Worm (Caenorhabditis elegans) whole organism, L2 larva: ENCODE data around the gene Y69E1A.4.

Source experiments
- C34F6.9 ChIP-seq: fragments of 150-350 bp; optimal IDR thresholded peaks from 2 replicates; lab custom pipeline; 2014; ENCODE audit warnings: missing biosample characterization, missing genetic modification characterization
- F13H6.1 ChIP-seq: sonication (generic microtip); optimal IDR thresholded peaks from 2 replicates; lab custom pipeline; 2016; ENCODE audit warnings: missing genetic modification characterization, missing compliant biosample characterization
- R02D3.7 ChIP-seq: fragments of 150-350 bp; optimal IDR thresholded peaks from 2 replicates; lab custom pipeline; 2014; ENCODE audit warnings: missing biosample characterization, missing genetic modification characterization
- Y55F3AM.14 ChIP-seq: fragments of 200-800 bp; sonication (Bioruptor generic); optimal IDR thresholded peaks from 2 replicates; lab custom pipeline; 2018; ENCODE audit warnings: mild to moderate bottlenecking, missing genetic modification characterization, missing compliant biosample characterization
- ZK546.5 ChIP-seq: sonication (generic microtip); optimal IDR thresholded peaks from 2 replicates; lab custom pipeline; 2017; ENCODE audit warnings: missing biosample characterization, missing genetic modification characterization
- alr-1 ChIP-seq: fragments of 150-350 bp; optimal IDR thresholded peaks from 2 replicates; lab custom pipeline; 2014; ENCODE audit warnings: missing biosample characterization, missing genetic modification characterization
- ama-1 ChIP-seq: fragments of 150-350 bp; optimal IDR thresholded peaks from 2 replicates; lab custom pipeline; 2018; ENCODE audit warnings: inconsistent platforms
- blmp-1 ChIP-seq: sonication (generic microtip); optimal IDR thresholded peaks from 2 replicates; lab custom pipeline; 2017; ENCODE audit warnings: missing genetic modification characterization, mild to moderate bottlenecking, missing compliant biosample characterization, antibody characterized with exemption, moderate library complexity; ENCODE audit not compliant: insufficient read depth
- ceh-82 ChIP-seq: fragments of 150-350 bp; optimal IDR thresholded peaks from 2 replicates; lab custom pipeline; 2014; ENCODE audit warnings: missing biosample characterization, missing genetic modification characterization
- crh-2 ChIP-seq: sonication (generic microtip); optimal IDR thresholded peaks from 2 replicates; lab custom pipeline; 2017; ENCODE audit warnings: missing biosample characterization, missing genetic modification characterization
- elt-1 ChIP-seq: fragments of 150-350 bp; optimal IDR thresholded peaks from 2 replicates; lab custom pipeline; 2014; ENCODE audit warnings: missing biosample characterization, missing genetic modification characterization
- fos-1 ChIP-seq: fragments of 150-350 bp; optimal IDR thresholded peaks from 2 replicates; lab custom pipeline; 2014; ENCODE audit warnings: missing biosample characterization, missing genetic modification characterization
- gmeb-1 ChIP-seq: fragments of 150-350 bp; optimal IDR thresholded peaks from 2 replicates; lab custom pipeline; 2014; ENCODE audit warnings: missing biosample characterization, missing genetic modification characterization
- lin-11 ChIP-seq: fragments of 150-350 bp; sonication (generic microtip); optimal IDR thresholded peaks from 2 replicates; lab custom pipeline; 2014; ENCODE audit warnings: missing biosample characterization, missing genetic modification characterization, inconsistent platforms, mixed read lengths
- lin-39 ChIP-seq: fragments of 150-350 bp; optimal IDR thresholded peaks from 2 replicates; lab custom pipeline; 2014; ENCODE audit warnings: missing biosample characterization, missing genetic modification reagents, missing genetic modification characterization
- mab-5 ChIP-seq: fragments of 150-350 bp; optimal IDR thresholded peaks from 2 replicates; lab custom pipeline; 2014; ENCODE audit warnings: missing biosample characterization, missing genetic modification characterization
- mbf-1 ChIP-seq: sonication (generic microtip); optimal IDR thresholded peaks from 2 replicates; lab custom pipeline; 2017; ENCODE audit warnings: missing biosample characterization, missing genetic modification characterization
- mdl-1 ChIP-seq, 2 experiments: fragments of 150-350 bp in 1 of 2; sonication (generic microtip) in 1 of 2; optimal IDR thresholded peaks; 2 replicates each; lab custom pipeline; 2017; ENCODE audit warnings: missing biosample characterization in 2 of 2, missing genetic modification characterization in 2 of 2
- nhr-10 ChIP-seq: sonication (generic microtip); optimal IDR thresholded peaks from 2 replicates; lab custom pipeline; 2017; ENCODE audit warnings: missing biosample characterization, missing genetic modification characterization
- nhr-11 ChIP-seq: fragments of 150-350 bp; optimal IDR thresholded peaks from 2 replicates; lab custom pipeline; 2014; ENCODE audit warnings: missing biosample characterization, missing genetic modification characterization
- nhr-129 ChIP-seq: fragments of 150-350 bp; optimal IDR thresholded peaks from 2 replicates; lab custom pipeline; 2014; ENCODE audit warnings: missing biosample characterization, missing genetic modification characterization
- nhr-23 ChIP-seq: fragments of 150-350 bp; optimal IDR thresholded peaks from 2 replicates; lab custom pipeline; 2014; ENCODE audit warnings: missing biosample characterization, missing genetic modification reagents, missing genetic modification characterization
- nhr-237 ChIP-seq: fragments of 150-350 bp; optimal IDR thresholded peaks from 2 replicates; lab custom pipeline; 2014; ENCODE audit warnings: missing biosample characterization, missing genetic modification characterization
- peb-1 ChIP-seq: fragments of 150-350 bp; optimal IDR thresholded peaks from 2 replicates; lab custom pipeline; 2014; ENCODE audit warnings: missing biosample characterization, missing genetic modification characterization
- sem-4 ChIP-seq: fragments of 150-350 bp; optimal IDR thresholded peaks from 2 replicates; lab custom pipeline; 2014; ENCODE audit warnings: missing biosample characterization, missing genetic modification reagents, missing genetic modification characterization
- skn-1 ChIP-seq: sonication (generic microtip); optimal IDR thresholded peaks from 2 replicates; lab custom pipeline; 2017; ENCODE audit warnings: missing biosample characterization, missing genetic modification characterization
- sma-9 ChIP-seq, 2 experiments: fragments of 150-350 bp in 1 of 2; sonication (generic microtip) in 1 of 2; optimal IDR thresholded peaks; 2 replicates each; lab custom pipeline; 2014 to 2016; ENCODE audit warnings: missing genetic modification characterization in 2 of 2, mild to moderate bottlenecking in 1 of 2, missing biosample characterization in 1 of 2, missing compliant biosample characterization in 1 of 2, missing genetic modification reagents in 1 of 2, moderate library complexity in 1 of 2
- snpc-4 ChIP-seq: fragments of 150-350 bp; optimal IDR thresholded peaks from 2 replicates; lab custom pipeline; 2014; ENCODE audit warnings: missing biosample characterization, missing genetic modification characterization
- unc-62 ChIP-seq: fragments of 150-350 bp; optimal IDR thresholded peaks from 2 replicates; lab custom pipeline; 2014; ENCODE audit warnings: missing biosample characterization, missing genetic modification reagents, missing genetic modification characterization
- zag-1 ChIP-seq: fragments of 150-350 bp; optimal IDR thresholded peaks from 2 replicates; lab custom pipeline; 2014; ENCODE audit warnings: missing biosample characterization, missing genetic modification characterization
- ztf-11 ChIP-seq: sonication (generic microtip); optimal IDR thresholded peaks from 2 replicates; lab custom pipeline; 2017; ENCODE audit warnings: missing biosample characterization, missing genetic modification characterization

The Y69E1A.4 gene

DNA sequence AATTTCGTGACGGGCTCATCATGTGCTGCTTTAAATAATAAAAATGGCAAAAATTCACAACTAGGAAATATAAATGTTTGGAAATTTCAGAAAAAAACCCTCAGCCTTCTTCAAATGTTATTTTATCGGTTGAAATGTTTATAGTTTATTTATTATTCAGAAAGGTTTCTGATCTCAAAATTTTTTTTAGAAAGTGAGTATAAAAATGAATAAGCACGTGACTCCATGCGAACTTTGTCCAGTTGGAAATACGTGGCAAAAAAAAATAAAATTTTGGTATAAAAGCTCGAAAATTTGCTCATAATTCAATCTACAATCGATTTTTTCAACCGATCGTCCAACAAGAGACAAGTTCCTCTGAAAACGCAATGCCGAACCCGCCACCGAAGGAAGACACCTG lies 5.5 kb upstream of the Y69E1A.4 start, which contains the start of gene nsph-3.1:
TSS of gene nsph-3.1 (plus strand) at position 301 of the 400 bp plus-strand sequence.
- TF ChIP-seq nhr-237 (tag; lab: Kevin White, UChicago) (no peak), gmeb-1 (tag; lab: Kevin White, UChicago) (no peak), ceh-82 (no peak), R02D3.7 (tag; lab: Kevin White, UChicago) (no peak), crh-2 (tag; lab: Kevin White, UChicago) (no peak), ztf-11 (tag; lab: Kevin White, UChicago) (no peak)
- TF ChIP-seq, all 48 proteins: peak for 0

DNA sequence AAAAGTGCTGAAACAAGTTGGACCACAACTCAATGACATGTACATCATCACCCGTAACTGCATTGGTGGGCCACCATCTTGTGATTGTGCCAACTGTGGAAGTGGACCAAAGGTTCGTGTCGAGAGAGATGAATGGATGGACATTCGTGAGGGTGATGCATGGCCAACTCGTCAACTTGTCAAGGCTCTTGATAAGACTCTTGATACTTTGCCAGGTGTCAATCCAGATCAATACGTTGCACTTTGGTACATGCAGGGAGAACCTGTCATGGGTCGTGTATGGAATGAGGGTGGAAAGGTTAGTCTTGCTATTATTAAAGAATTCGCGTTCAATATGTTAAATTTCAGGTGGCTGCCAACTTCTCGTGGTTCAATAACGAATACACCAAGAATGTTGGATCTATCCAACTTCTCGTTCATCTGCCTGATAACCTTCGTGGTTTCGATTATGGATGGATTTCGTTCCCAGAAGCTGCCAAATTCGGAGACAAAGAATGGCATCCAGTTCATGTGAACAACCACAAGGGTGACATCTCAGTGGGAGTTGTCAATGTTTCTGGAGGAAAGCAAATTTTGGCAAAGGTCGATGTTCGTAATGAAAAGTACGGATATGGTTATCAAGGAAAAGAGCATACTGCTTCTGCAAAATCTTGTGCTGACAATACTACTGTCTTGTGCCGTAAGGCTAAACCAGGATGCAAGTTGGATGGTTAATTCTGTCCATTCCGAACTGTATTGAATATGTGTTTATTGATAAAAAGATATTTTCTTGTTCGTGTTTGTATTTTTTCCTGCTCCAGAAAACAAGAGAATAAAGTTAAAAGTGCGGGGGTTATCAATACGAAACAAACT lies 4.5 kb upstream of the Y69E1A.4 start:
- TF ChIP-seq blmp-1 (tag; lab: Kevin White, UChicago) (no peak), alr-1 (tag; lab: Kevin White, UChicago) (no peak), nhr-11 (tag; lab: Kevin White, UChicago) (no peak), nhr-23 (tag; lab: Kevin White, UChicago) (peak; percentile 72)

DNA sequence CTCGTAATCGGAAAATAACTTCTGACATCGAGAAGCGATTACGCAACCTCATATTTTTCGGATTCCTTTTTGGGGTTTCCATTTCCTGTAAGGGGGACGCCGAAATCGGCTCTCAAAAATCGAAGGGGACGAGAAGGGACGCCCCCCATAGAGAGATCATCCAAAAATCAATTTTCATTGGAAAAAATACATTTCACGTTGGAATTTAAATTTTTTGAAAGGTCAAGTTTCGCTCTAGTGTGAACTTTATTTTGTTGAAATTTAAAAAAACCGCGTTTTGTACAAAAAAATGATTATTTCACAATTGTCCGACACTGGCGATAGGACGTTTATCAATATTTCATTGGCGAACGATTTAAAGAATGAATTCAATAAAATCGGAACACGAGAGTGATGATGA lies 3.1 kb upstream of the Y69E1A.4 start, which contains the start of gene Y69E1A.3:
TSS of gene Y69E1A.3 (plus strand) at position 301 of the 400 bp plus-strand sequence.
- TF ChIP-seq snpc-4: no peak
- no peak for TF ChIP-seq C34F6.9 (tag; lab: Kevin White, UChicago)
- TF ChIP-seq lin-39 (tag; lab: Kevin White, UChicago): no peak
- no peak for TF ChIP-seq ama-1
- no peak for TF ChIP-seq nhr-23 (tag; lab: Kevin White, UChicago)
- TF ChIP-seq R02D3.7 (tag; lab: Kevin White, UChicago): no peak
- no peak for TF ChIP-seq sma-9 (GFP tag; optimal IDR thresholded peaks at IDR 0.05; lab: Kevin White, UChicago)
- TF ChIP-seq sma-9 (tag; optimal IDR thresholded peaks at IDR 0.05; lab: Kevin White, UChicago): no peak
- TF ChIP-seq nhr-10 (tag; lab: Kevin White, UChicago): no peak
- TF ChIP-seq unc-62 (GFP tag; lab: Kevin White, UChicago): no peak
- TF ChIP-seq gmeb-1 (tag; lab: Kevin White, UChicago): no peak
- TF ChIP-seq skn-1 (tag; lab: Kevin White, UChicago): no peak

DNA sequence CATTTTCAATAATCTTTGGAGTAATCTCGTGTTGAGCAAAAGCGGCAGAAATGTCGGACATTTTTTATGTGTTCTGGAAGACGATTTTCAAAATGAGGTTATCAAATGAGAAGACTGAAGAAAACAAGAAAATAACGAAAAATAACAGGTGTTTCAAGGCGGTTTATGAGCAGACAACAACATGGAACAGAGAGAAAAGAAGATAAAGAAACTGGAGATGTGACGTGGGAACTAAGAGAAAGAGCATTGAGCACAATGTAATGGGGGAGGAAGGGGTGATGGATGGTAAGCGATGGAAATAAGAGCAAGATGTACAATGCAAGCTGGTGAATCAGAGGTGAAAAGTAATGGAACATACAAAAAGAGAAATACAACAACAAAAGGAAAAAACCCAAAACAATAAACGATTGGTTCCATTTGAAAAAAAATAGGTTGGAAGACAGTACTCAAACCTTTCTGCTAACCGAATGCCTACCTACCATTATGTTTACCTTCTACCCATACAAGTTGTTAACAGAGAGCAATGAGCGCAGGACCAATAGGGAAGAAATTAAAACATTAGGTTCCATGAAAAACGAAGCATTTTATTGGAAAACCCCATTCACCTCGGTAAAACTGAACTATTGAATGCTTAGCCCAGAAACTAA lies 2.7 kb downstream of the Y69E1A.4 start, which contains the start of gene Y69E1A.5:
TSS of gene Y69E1A.5 (minus strand) at position 73 of the 647 bp plus-strand sequence.
- TF ChIP-seq sma-9 (GFP tag; optimal IDR thresholded peaks at IDR 0.05; lab: Kevin White, UChicago) (peak; percentile 45), sma-9 (tag; optimal IDR thresholded peaks at IDR 0.05; lab: Kevin White, UChicago) (no peak), F13H6.1 (tag; lab: Kevin White, UChicago) (peak; percentile 59), C34F6.9 (tag; lab: Kevin White, UChicago) (no peak)

DNA sequence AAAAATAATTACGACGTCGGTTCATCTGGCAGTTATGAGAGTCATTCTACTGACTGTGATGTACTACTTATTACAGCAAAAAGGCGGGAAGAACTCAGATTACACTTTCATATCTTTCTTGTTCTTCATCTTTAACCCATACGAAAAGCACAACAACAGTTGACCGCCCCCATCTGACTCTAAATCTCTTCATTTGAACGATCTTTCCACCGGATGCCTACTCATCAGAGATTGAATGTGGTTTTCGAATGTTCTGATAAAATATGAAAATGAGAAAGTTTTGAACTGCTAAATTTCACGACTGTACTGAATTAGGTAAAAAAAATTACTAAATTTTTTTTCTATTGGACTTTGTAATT lies 3.2 kb downstream of the Y69E1A.4 start, which contains the start of gene sri-19:
TSS of gene sri-19 (plus strand) at position 143 of the 359 bp plus-strand sequence.
- TF ChIP-seq peb-1 (tag; lab: Kevin White, UChicago) (no peak), fos-1 (no peak), mbf-1 (tag; lab: Kevin White, UChicago) (no peak)

DNA sequence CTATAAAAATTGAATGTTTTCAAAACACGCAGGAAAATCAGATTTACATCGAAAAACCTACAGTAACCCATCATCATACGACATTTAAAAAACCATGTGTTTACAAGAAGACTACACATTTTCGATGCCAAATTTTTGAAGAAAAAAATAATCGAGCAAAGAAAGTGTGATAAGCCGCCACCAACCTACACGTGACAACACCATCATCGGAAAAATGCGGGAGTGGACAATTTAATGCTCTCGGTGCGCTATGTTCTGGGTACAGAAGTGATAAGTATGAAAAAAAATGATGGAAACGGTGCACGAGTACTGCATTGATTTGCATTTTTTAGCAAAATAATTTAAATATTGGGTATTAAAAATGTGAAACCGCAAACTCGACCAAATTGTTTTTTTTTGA lies 9.6 kb downstream of the Y69E1A.4 start:
- TF ChIP-seq mdl-1 (tag; optimal IDR thresholded peaks at IDR 0.05; lab: Kevin White, UChicago) (no peak), nhr-129 (tag; lab: Kevin White, UChicago) (no peak), nhr-11 (tag; lab: Kevin White, UChicago) (no peak), ZK546.5 (no peak), elt-1 (tag; lab: Kevin White, UChicago) (no peak), lin-11 (tag; lab: Kevin White, UChicago) (no peak), lin-39 (tag; lab: Kevin White, UChicago) (no peak), gmeb-1 (tag; lab: Kevin White, UChicago) (no peak), mab-5 (tag; lab: Kevin White, UChicago) (no peak), sma-9 (GFP tag; optimal IDR thresholded peaks at IDR 0.05; lab: Kevin White, UChicago) (peak; percentile 82), sma-9 (tag; optimal IDR thresholded peaks at IDR 0.05; lab: Kevin White, UChicago) (no peak), zag-1 (tag; lab: Kevin White, UChicago) (no peak), Y55F3AM.14 (GFP tag; lab: Kevin White, UChicago) (no peak), sem-4 (no peak), fos-1 (peak; percentile 33)
